Fruit fly (Drosophila melanogaster) whole organism, embryonic: ENCODE results near the gene Atg13.

Source experiments
- BEAF-32 ChIP-seq: fragments of 200-800 bp; sonication (Bioruptor generic); optimal IDR thresholded peaks from 3 replicates; lab custom pipeline; 2017; ENCODE audit warnings: missing biosample characterization, missing genetic modification characterization, mild to moderate bottlenecking, moderate library complexity, missing genetic modification reagents
- C15 ChIP-seq: fragments of 200-800 bp; sonication (Bioruptor generic); IDR thresholded peaks from 3 replicates; pipeline ENCODE4 v1.3.6; 2022; ENCODE audit warnings: missing biosample characterization, missing genetic modification characterization
- CG10209 ChIP-seq: fragments of 200-800 bp; sonication (Bioruptor generic); optimal IDR thresholded peaks from 3 replicates; lab custom pipeline; 2017; ENCODE audit warnings: missing biosample characterization, mild to moderate bottlenecking, missing genetic modification characterization, missing genetic modification reagents
- CG1024 ChIP-seq: fragments of 200-800 bp; sonication (Bioruptor generic); IDR thresholded peaks from 2 replicates; pipeline ENCODE4 v1.3.6; 2022; ENCODE audit warnings: missing biosample characterization, missing genetic modification characterization
- CG10959 ChIP-seq: fragments of 200-800 bp; sonication (Bioruptor generic); IDR thresholded peaks from 2 replicates; pipeline ENCODE4 v1.3.6; 2022; ENCODE audit warnings: missing biosample characterization, missing genetic modification characterization
- CG13287 ChIP-seq: fragments of 200-800 bp; sonication (Bioruptor generic); IDR thresholded peaks from 2 replicates; pipeline ENCODE4 v1.3.6; 2022; ENCODE audit warnings: missing biosample characterization, missing genetic modification characterization; ENCODE audit not compliant: partially characterized antibody
- CG1603 ChIP-seq: fragments of 200-800 bp; sonication (Bioruptor generic); optimal IDR thresholded peaks from 2 replicates; lab custom pipeline; 2019; ENCODE audit warnings: missing biosample characterization, mild to moderate bottlenecking, missing genetic modification characterization, moderate library complexity
- CG1647 ChIP-seq: fragments of 200-800 bp; sonication (Bioruptor generic); optimal IDR thresholded peaks from 3 replicates; lab custom pipeline; 2016; ENCODE audit warnings: missing biosample characterization, missing genetic modification characterization
- CG17385 ChIP-seq: fragments of 200-800 bp; sonication (Bioruptor generic); optimal IDR thresholded peaks from 3 replicates; lab custom pipeline; 2018; ENCODE audit warnings: missing biosample characterization, mild to moderate bottlenecking, missing genetic modification characterization
- CG18599 ChIP-seq: fragments of 200-800 bp; sonication (Bioruptor generic); optimal IDR thresholded peaks from 3 replicates; lab custom pipeline; 2017; ENCODE audit warnings: missing biosample characterization, missing genetic modification characterization, mild to moderate bottlenecking, moderate library complexity, missing genetic modification reagents
- CG31388 ChIP-seq: fragments of 200-800 bp; sonication (Bioruptor generic); optimal IDR thresholded peaks from 2 replicates; lab custom pipeline; 2016; ENCODE audit warnings: missing biosample characterization, missing genetic modification characterization
- CG3163 ChIP-seq: fragments of 200-800 bp; sonication (Bioruptor generic); optimal IDR thresholded peaks from 3 replicates; lab custom pipeline; 2016; ENCODE audit warnings: missing biosample characterization, missing genetic modification characterization
- CG3838 ChIP-seq: fragments of 200-800 bp; sonication (Bioruptor generic); optimal IDR thresholded peaks from 3 replicates; lab custom pipeline; 2016; ENCODE audit warnings: missing biosample characterization, missing genetic modification characterization
- CG4404 ChIP-seq: fragments of 200-800 bp; sonication (Bioruptor generic); IDR thresholded peaks from 2 replicates; pipeline ENCODE4 v1.3.6; 2022; ENCODE audit warnings: missing biosample characterization, missing genetic modification characterization
- CG9727 ChIP-seq: fragments of 200-800 bp; sonication (Bioruptor generic); optimal IDR thresholded peaks from 3 replicates; lab custom pipeline; 2017; ENCODE audit warnings: missing biosample characterization, mild to moderate bottlenecking, missing genetic modification characterization
- CG9797 ChIP-seq: fragments of 200-800 bp; sonication (Bioruptor generic); optimal IDR thresholded peaks from 3 replicates; lab custom pipeline; 2018; ENCODE audit warnings: missing biosample characterization, mild to moderate bottlenecking, missing genetic modification characterization
- CkIIα-i1 ChIP-seq: fragments of 200-800 bp; sonication (Bioruptor generic); IDR thresholded peaks from 2 replicates; pipeline ENCODE4 v1.3.6; 2022; ENCODE audit warnings: missing biosample characterization, missing genetic modification characterization
- Doc2 ChIP-seq: fragments of 200-800 bp; sonication (Bioruptor generic); IDR thresholded peaks from 2 replicates; pipeline ENCODE4 v1.3.6; 2022; ENCODE audit warnings: missing biosample characterization, missing genetic modification characterization
- Dp ChIP-seq: fragments of 200-800 bp; sonication (Bioruptor generic); optimal IDR thresholded peaks from 2 replicates; lab custom pipeline; 2018; ENCODE audit warnings: missing biosample characterization, mild to moderate bottlenecking, missing genetic modification characterization, moderate library complexity
- E2f2 ChIP-seq: fragments of 200-800 bp; sonication (Bioruptor generic); IDR thresholded peaks from 2 replicates; pipeline ENCODE4 v1.3.6; 2022; ENCODE audit warnings: missing biosample characterization, missing genetic modification characterization
- HLH4C ChIP-seq: fragments of 200-800 bp; sonication (Bioruptor generic); IDR thresholded peaks from 3 replicates; pipeline ENCODE4 v1.3.6; 2022; ENCODE audit warnings: missing biosample characterization, missing genetic modification characterization; ENCODE audit not compliant: partially characterized antibody
- HLH54F ChIP-seq: fragments of 200-800 bp; sonication (Bioruptor generic); optimal IDR thresholded peaks from 3 replicates; lab custom pipeline; 2016; ENCODE audit warnings: missing biosample characterization, missing genetic modification characterization
- HmgZ ChIP-seq: fragments of 200-800 bp; sonication (Bioruptor generic); optimal IDR thresholded peaks from 2 replicates; lab custom pipeline; 2018; ENCODE audit warnings: missing biosample characterization, mild to moderate bottlenecking, missing genetic modification characterization
- MBD-R2 ChIP-seq: fragments of 200-800 bp; sonication (Bioruptor generic); IDR thresholded peaks from 2 replicates; pipeline ENCODE4 v1.3.6; 2022; ENCODE audit warnings: missing biosample characterization, missing genetic modification characterization
- MESR4 ChIP-seq: fragments of 200-800 bp; sonication (Bioruptor generic); optimal IDR thresholded peaks from 2 replicates; lab custom pipeline; 2018; ENCODE audit warnings: missing biosample characterization, mild to moderate bottlenecking, missing genetic modification characterization, moderate library complexity
- MTF-1 ChIP-seq: fragments of 200-800 bp; sonication (Bioruptor generic); optimal IDR thresholded peaks from 2 replicates; lab custom pipeline; 2018; ENCODE audit warnings: missing biosample characterization, mild to moderate bottlenecking, missing genetic modification characterization, borderline replicate concordance
- Med ChIP-seq: fragments of 200-800 bp; sonication (Bioruptor generic); peaks from one replicate; lab custom pipeline; 2016; ENCODE audit warnings: missing biosample characterization, missing genetic modification characterization, mild to moderate bottlenecking, inconsistent platforms, moderate library complexity
- Nf-YC ChIP-seq: fragments of 200-800 bp; optimal IDR thresholded peaks from 3 replicates; lab custom pipeline; 2019; ENCODE audit warnings: missing biosample characterization, mild to moderate bottlenecking, missing genetic modification characterization, moderate library complexity
- Pdp1 ChIP-seq, 2 experiments: fragments of 200-800 bp; sonication (Bioruptor generic); optimal IDR thresholded peaks; 3 replicates each; lab custom pipeline; 2016; ENCODE audit warnings: missing biosample characterization in 2 of 2, missing genetic modification characterization in 2 of 2, mild to moderate bottlenecking in 1 of 2, moderate library complexity in 1 of 2
- Rfx ChIP-seq: fragments of 200-800 bp; sonication (Bioruptor generic); IDR thresholded peaks from 2 replicates; pipeline ENCODE4 v1.3.6; 2022; ENCODE audit warnings: missing biosample characterization, missing genetic modification characterization
- Sry-δ ChIP-seq: fragments of 200-800 bp; sonication (Bioruptor generic); optimal IDR thresholded peaks from 2 replicates; lab custom pipeline; 2016; ENCODE audit warnings: missing biosample characterization, missing genetic modification characterization
- TFAM ChIP-seq: fragments of 200-800 bp; sonication (Bioruptor generic); optimal IDR thresholded peaks from 2 replicates; lab custom pipeline; 2017; ENCODE audit warnings: missing biosample characterization, missing genetic modification characterization, inconsistent platforms
- Trl ChIP-seq, 3 experiments: fragments of >200 bp in 2 of 3; fragments of 200-800 bp in 1 of 3; sonication (Bioruptor generic) in 1 of 3; optimal IDR thresholded peaks; 2 replicates in 1 of 3; 3 replicates in 2 of 3; lab custom pipeline; 2016 to 2017; ENCODE audit warnings: missing biosample characterization in 1 of 3, missing genetic modification characterization in 1 of 3
- Xrp1 ChIP-seq: fragments of 200-800 bp; sonication (Bioruptor generic); IDR thresholded peaks from 2 replicates; pipeline ENCODE4 v1.3.6; 2022; ENCODE audit warnings: missing biosample characterization, missing genetic modification characterization
- ase ChIP-seq: fragments of 200-800 bp; sonication (Bioruptor generic); IDR thresholded peaks from 3 replicates; pipeline ENCODE4 v1.3.6; 2022; ENCODE audit warnings: missing biosample characterization, missing genetic modification characterization
- az2 ChIP-seq: fragments of 200-800 bp; sonication (Bioruptor generic); optimal IDR thresholded peaks from 3 replicates; lab custom pipeline; 2016; ENCODE audit warnings: missing biosample characterization, missing genetic modification characterization
- dimm ChIP-seq: fragments of 200-800 bp; sonication (Bioruptor generic); IDR thresholded peaks from 2 replicates; pipeline ENCODE4 v1.3.6; 2022; ENCODE audit warnings: missing biosample characterization, missing genetic modification characterization
- en ChIP-seq: fragments of 200-800 bp; sonication (Bioruptor generic); optimal IDR thresholded peaks from 2 replicates; lab custom pipeline; 2016; ENCODE audit warnings: missing biosample characterization, missing genetic modification characterization
- fd3F ChIP-seq: fragments of 200-800 bp; sonication (Bioruptor generic); optimal IDR thresholded peaks from 2 replicates; lab custom pipeline; 2018; ENCODE audit warnings: missing biosample characterization, mild to moderate bottlenecking, missing genetic modification characterization, moderate library complexity
- gfzf ChIP-seq: fragments of 200-800 bp; sonication (Bioruptor generic); optimal IDR thresholded peaks from 2 replicates; lab custom pipeline; 2016; ENCODE audit warnings: missing biosample characterization, mild to moderate bottlenecking, missing genetic modification characterization, moderate library complexity
- grau ChIP-seq: fragments of 200-800 bp; optimal IDR thresholded peaks from 3 replicates; lab custom pipeline; 2019; ENCODE audit warnings: missing biosample characterization, mild to moderate bottlenecking, missing genetic modification characterization, moderate library complexity
- gt ChIP-seq: fragments of 200-800 bp; sonication (Bioruptor generic); IDR thresholded peaks from 2 replicates; pipeline ENCODE4 v1.3.6; 2022; ENCODE audit warnings: missing biosample characterization, missing genetic modification characterization
- kah ChIP-seq: fragments of 200-800 bp; sonication (Bioruptor generic); optimal IDR thresholded peaks from 2 replicates; lab custom pipeline; 2018; ENCODE audit warnings: missing biosample characterization, mild to moderate bottlenecking, missing genetic modification characterization
- knrl ChIP-seq: fragments of 200-800 bp; sonication (Bioruptor generic); IDR thresholded peaks from 3 replicates; pipeline ENCODE4 v1.3.6; 2022; ENCODE audit warnings: missing biosample characterization, missing genetic modification characterization; ENCODE audit not compliant: partially characterized antibody
- mld ChIP-seq: fragments of 200-800 bp; sonication (Bioruptor generic); IDR thresholded peaks from 3 replicates; pipeline ENCODE4 v1.3.6; 2022; ENCODE audit warnings: missing biosample characterization, missing genetic modification characterization; ENCODE audit not compliant: partially characterized antibody
- pzg ChIP-seq: fragments of 200-800 bp; sonication (Bioruptor generic); optimal IDR thresholded peaks from 3 replicates; lab custom pipeline; 2018; ENCODE audit warnings: missing biosample characterization, mild to moderate bottlenecking, missing genetic modification characterization, moderate library complexity
- row ChIP-seq: fragments of 200-800 bp; sonication (Bioruptor generic); IDR thresholded peaks from 3 replicates; pipeline ENCODE4 v1.3.6; 2022; ENCODE audit warnings: missing biosample characterization, missing genetic modification characterization
- sisA ChIP-seq: fragments of 200-800 bp; sonication (Bioruptor generic); IDR thresholded peaks from 2 replicates; pipeline ENCODE4 v1.3.6; 2022; ENCODE audit warnings: missing biosample characterization, missing genetic modification characterization
- stwl ChIP-seq: fragments of 200-800 bp; sonication (Bioruptor generic); optimal IDR thresholded peaks from 3 replicates; lab custom pipeline; 2018; ENCODE audit warnings: missing biosample characterization, mild to moderate bottlenecking, missing genetic modification characterization, moderate library complexity

Gene Atg13

dm6 chr3R:8340675-8341275, 8.8 kb upstream of the Atg13 start, which contains the start of the genes COX7A and Arl2 (continued):
- no peak for TF ChIP-seq CG10209 (GFP tag; lab: Kevin White, UChicago)
- no peak for TF ChIP-seq MTF-1 (GFP tag; lab: Kevin White, UChicago)
- no peak for TF ChIP-seq Rfx (GFP tag; lab: Robert Waterston, UW)
- TF ChIP-seq CG4404 (GFP tag; lab: Robert Waterston, UW): no peak
- TF ChIP-seq ase (GFP tag; lab: Robert Waterston, UW): no peak
- peak; percentile 90 for TF ChIP-seq HLH4C (GFP tag; lab: Robert Waterston, UW)
- TF ChIP-seq Nf-YC (tag; lab: Kevin White, UChicago): peak; percentile 34
- TF ChIP-seq dimm (GFP tag; lab: Robert Waterston, UW): no peak
- no peak for TF ChIP-seq CG3163
- no peak for TF ChIP-seq az2
- no peak for TF ChIP-seq CG18599 (GFP tag; lab: Kevin White, UChicago)
- TF ChIP-seq CG10959 (GFP tag; lab: Robert Waterston, UW): no peak
- no peak for TF ChIP-seq CG9727 (GFP tag; lab: Kevin White, UChicago)
- no peak for TF ChIP-seq Xrp1 (GFP tag; lab: Robert Waterston, UW)
- no peak for TF ChIP-seq gt (GFP tag; lab: Robert Waterston, UW)
- TF ChIP-seq mld (GFP tag; lab: Robert Waterston, UW): peak; percentile 93
- TF ChIP-seq HLH54F (GFP tag; lab: Kevin White, UChicago): no peak
- no peak for TF ChIP-seq Trl (optimal IDR thresholded peaks at IDR 0.05; lab: Kevin White, UChicago)
- TF ChIP-seq Trl (GFP tag; optimal IDR thresholded peaks at IDR 0.05; lab: Kevin White, UChicago): no peak
- no peak for TF ChIP-seq C15 (GFP tag; lab: Robert Waterston, UW)
- no peak for TF ChIP-seq CG3838 (GFP tag; lab: Kevin White, UChicago)
- peak; percentile 98 for TF ChIP-seq MESR4
- TF ChIP-seq en: no peak
- TF ChIP-seq Med (GFP tag; lab: Kevin White, UChicago): peak; percentile 81
- TF ChIP-seq sisA (GFP tag; lab: Robert Waterston, UW): no peak
- no peak for TF ChIP-seq CkIIα-i1 (GFP tag; lab: Robert Waterston, UW)
- TF ChIP-seq CG1024: no peak

dm6 chr3R:8343251-8343744, 6.3 kb upstream of the Atg13 start, which contains the start of the genes PNKP and COX7AL:
PNKP (minus strand) TSS chr3R:8343516.
COX7AL (plus strand) TSS chr3R:8343669.
- TF ChIP-seq Doc2 (GFP tag; lab: Robert Waterston, UW) (no peak), Dp (peak; percentile 58), grau (tag; lab: Kevin White, UChicago) (no peak), CG17385 (GFP tag; lab: Kevin White, UChicago) (peak; percentile 92), kah (GFP tag; lab: Kevin White, UChicago) (peak; percentile 4), stwl (peak; percentile 14), CG13287 (GFP tag; lab: Robert Waterston, UW) (0 out of 2 replicates have a peak, but pooled peaks have one; percentile 19), E2f2 (GFP tag; lab: Robert Waterston, UW) (peak; percentile 71), Pdp1 (GFP tag; optimal IDR thresholded peaks at IDR 0.05; lab: Kevin White, UChicago) (peak in 1 of 2 experiments; percentile 20), Sry-δ (GFP tag; lab: Kevin White, UChicago) (peak; percentile 13), MBD-R2 (GFP tag; lab: Robert Waterston, UW) (peak; percentile 73), CG1603 (tag; lab: Kevin White, UChicago) (peak; percentile 14), TFAM (GFP tag; lab: Kevin White, UChicago) (no peak), row (GFP tag; lab: Robert Waterston, UW) (peak; percentile 42; the same call in 2 of the 3 replicates), MESR4 (peak; percentile 44), knrl (GFP tag; lab: Robert Waterston, UW) (0 out of 3 replicates have a peak, but pooled peaks have one; percentile 27), gfzf (GFP tag; lab: Kevin White, UChicago) (peak; percentile 60), BEAF-32 (GFP tag; lab: Kevin White, UChicago) (peak; percentile 33), CG9797 (GFP tag; lab: Kevin White, UChicago) (peak; percentile 21), CG31388 (no peak), fd3F (GFP tag; lab: Kevin White, UChicago) (no peak), pzg (GFP tag; lab: Kevin White, UChicago) (peak; percentile 37), HmgZ (tag; lab: Kevin White, UChicago) (peak; percentile 13), CG1647 (GFP tag; lab: Kevin White, UChicago) (no peak)
